Fruit fly (Drosophila melanogaster) whole organism, pupa: ENCODE measurements around the gene CG42835.

ENCODE experiments used
- CG8159 ChIP-seq: fragments of 200-800 bp; sonication (Bioruptor generic); optimal IDR thresholded peaks from 3 replicates; lab custom pipeline; 2018; ENCODE audit warnings: missing biosample characterization, mild to moderate bottlenecking, missing genetic modification characterization, moderate library complexity
- CG8301 ChIP-seq: fragments of 200-800 bp; sonication (Bioruptor generic); optimal IDR thresholded peaks from 2 replicates; lab custom pipeline; 2018; ENCODE audit warnings: missing biosample characterization, mild to moderate bottlenecking, missing genetic modification characterization
- rn ChIP-seq: fragments of 200-800 bp; sonication (Bioruptor generic); IDR thresholded peaks from 2 replicates; pipeline ENCODE4 v1.3.6; 2022; ENCODE audit warnings: missing biosample characterization, missing genetic modification characterization

dm6 chr3R:17418459-17418858, 2.0 kb upstream of the CG42835 start, which contains the start of gene CG42834:
- TF ChIP-seq rn (GFP tag; lab: Robert Waterston, UW) (no peak), CG8301 (tag; lab: Kevin White, UChicago) (no peak), CG8159 (tag; lab: Kevin White, UChicago) (no peak)
